Worm (Caenorhabditis elegans): ENCODE measurements around the gene srw-118.

DNA sequence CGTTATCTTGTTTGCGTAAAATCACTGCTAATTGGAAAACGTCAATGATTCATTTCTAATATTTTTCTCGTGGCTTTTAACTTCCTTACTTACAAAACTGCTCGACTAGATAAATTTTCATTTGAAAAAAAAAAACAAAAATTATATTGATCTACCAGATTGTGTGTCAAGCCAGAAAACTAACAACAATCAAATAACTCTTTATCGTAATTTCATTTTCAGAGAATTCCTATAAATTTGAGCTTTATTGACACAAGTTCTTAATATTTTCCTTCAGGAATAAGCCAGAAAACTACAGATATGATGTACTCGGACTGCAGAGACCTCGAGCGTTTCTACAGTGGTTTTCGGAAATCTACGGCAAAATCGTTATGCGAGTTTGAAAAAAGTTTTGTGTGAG lies 3.6 kb downstream of the srw-118 start, which contains the start of gene srw-124:
- TF ChIP-seq ets-7 (tag; optimal IDR thresholded peaks at IDR 0.05) (no peak), ama-1 (optimal IDR thresholded peaks at IDR 0.05) (no peak), ceh-36 (tag; optimal IDR thresholded peaks at IDR 0.05) (no peak)

Measured in whole organism, early embryonic.